Fruit fly (Drosophila melanogaster) whole organism, prepupa: Measurements from ENCODE around the gene ohgt.

ENCODE experiments used
- CG10631 ChIP-seq: fragments of 200-800 bp; sonication (Bioruptor generic); optimal IDR thresholded peaks from 2 replicates; lab custom pipeline; 2016; ENCODE audit warnings: missing biosample characterization, missing genetic modification characterization
- CG10669 ChIP-seq: fragments of 200-800 bp; sonication (Bioruptor generic); optimal IDR thresholded peaks from 3 replicates; lab custom pipeline; 2018; ENCODE audit warnings: missing biosample characterization, mild to moderate bottlenecking, missing genetic modification characterization, moderate library complexity
- CG11294 ChIP-seq: fragments of 200-800 bp; sonication (Bioruptor generic); IDR thresholded peaks from 2 replicates; pipeline ENCODE4 v1.3.6; 2022; ENCODE audit warnings: missing biosample characterization, missing genetic modification characterization
- CG11762 ChIP-seq: fragments of 200-800 bp; sonication (Bioruptor generic); optimal IDR thresholded peaks from 3 replicates; lab custom pipeline; 2016; ENCODE audit warnings: missing biosample characterization, missing genetic modification characterization; ENCODE audit not compliant: insufficient read depth
- CG11902 ChIP-seq: fragments of 200-800 bp; sonication (Bioruptor generic); optimal IDR thresholded peaks from 3 replicates; lab custom pipeline; 2016; ENCODE audit warnings: missing biosample characterization, missing genetic modification characterization
- CG15336 ChIP-seq: fragments of 200-800 bp; sonication (Bioruptor generic); IDR thresholded peaks from 2 replicates; pipeline ENCODE4 v1.3.6; 2022; ENCODE audit warnings: missing biosample characterization, missing genetic modification characterization
- CG1621 ChIP-seq: fragments of 200-800 bp; sonication (Bioruptor generic); optimal IDR thresholded peaks from 3 replicates; lab custom pipeline; 2018; ENCODE audit warnings: missing biosample characterization, mild to moderate bottlenecking, missing genetic modification characterization
- CG16779 ChIP-seq: fragments of 200-800 bp; sonication (Bioruptor generic); optimal IDR thresholded peaks from 3 replicates; lab custom pipeline; 2017; ENCODE audit warnings: missing biosample characterization, mild to moderate bottlenecking, missing genetic modification characterization
- CG3032 ChIP-seq: fragments of 200-800 bp; optimal IDR thresholded peaks from 2 replicates; lab custom pipeline; 2019; ENCODE audit warnings: missing biosample characterization, mild to moderate bottlenecking, missing genetic modification characterization, moderate library complexity
- CG31627 ChIP-seq: fragments of 200-800 bp; sonication (Bioruptor generic); optimal IDR thresholded peaks from 3 replicates; lab custom pipeline; 2016; ENCODE audit warnings: missing biosample characterization, missing genetic modification characterization
- CG32006 ChIP-seq: fragments of 200-800 bp; sonication (Bioruptor generic); optimal IDR thresholded peaks from 3 replicates; lab custom pipeline; 2017; ENCODE audit warnings: missing biosample characterization, mild to moderate bottlenecking, missing genetic modification characterization
- CG34406 ChIP-seq: fragments of 200-800 bp; sonication (Bioruptor generic); optimal IDR thresholded peaks from 3 replicates; lab custom pipeline; 2016; ENCODE audit warnings: missing biosample characterization, missing genetic modification characterization
- CG4318 ChIP-seq: fragments of 200-800 bp; sonication (Bioruptor generic); optimal IDR thresholded peaks from 3 replicates; lab custom pipeline; 2017; ENCODE audit warnings: missing biosample characterization, mild to moderate bottlenecking, missing genetic modification characterization
- CG6163 ChIP-seq: fragments of 200-800 bp; sonication (Bioruptor generic); IDR thresholded peaks from 3 replicates; pipeline ENCODE4 v1.3.6; 2022; ENCODE audit warnings: missing biosample characterization, missing genetic modification characterization
- CG6276 ChIP-seq: fragments of 200-800 bp; sonication (Bioruptor generic); optimal IDR thresholded peaks from 2 replicates; lab custom pipeline; 2017; ENCODE audit warnings: missing biosample characterization, mild to moderate bottlenecking, missing genetic modification characterization
- CG6792 ChIP-seq: fragments of 200-800 bp; sonication (Bioruptor generic); optimal IDR thresholded peaks from 3 replicates; lab custom pipeline; 2016; ENCODE audit warnings: missing biosample characterization, missing genetic modification characterization
- CG7368 ChIP-seq: fragments of 200-800 bp; sonication (Bioruptor generic); optimal IDR thresholded peaks from 3 replicates; lab custom pipeline; 2016; ENCODE audit warnings: missing biosample characterization, missing genetic modification characterization
- CG8119 ChIP-seq: fragments of 200-800 bp; sonication (Bioruptor generic); IDR thresholded peaks from 3 replicates; pipeline ENCODE4 v1.3.6; 2022; ENCODE audit warnings: missing biosample characterization, missing genetic modification characterization
- CG8319 ChIP-seq: fragments of 200-800 bp; sonication (Bioruptor generic); optimal IDR thresholded peaks from 3 replicates; lab custom pipeline; 2016; ENCODE audit warnings: missing biosample characterization, missing genetic modification characterization
- CG8632 ChIP-seq: fragments of 200-800 bp; sonication (Bioruptor generic); optimal IDR thresholded peaks from 3 replicates; lab custom pipeline; 2016; ENCODE audit warnings: missing biosample characterization, missing genetic modification characterization
- CG9139 ChIP-seq: fragments of 200-800 bp; sonication (Bioruptor generic); optimal IDR thresholded peaks from 3 replicates; lab custom pipeline; 2017; ENCODE audit warnings: missing biosample characterization, mild to moderate bottlenecking, missing genetic modification characterization
- Eip75B ChIP-seq: fragments of 200-800 bp; sonication (Bioruptor generic); optimal IDR thresholded peaks from 3 replicates; lab custom pipeline; 2016; ENCODE audit warnings: missing biosample characterization, missing genetic modification characterization
- Eip78C ChIP-seq: fragments of 200-800 bp; sonication (Bioruptor generic); peaks from one replicate; lab custom pipeline; 2016; ENCODE audit warnings: missing biosample characterization, missing genetic modification characterization
- Gug ChIP-seq: fragments of 200-800 bp; sonication (Bioruptor generic); IDR thresholded peaks from 2 replicates; pipeline ENCODE4 v1.3.6; 2022; ENCODE audit warnings: missing biosample characterization, missing genetic modification characterization
- Hr4 ChIP-seq: fragments of 200-800 bp; sonication (Bioruptor generic); optimal IDR thresholded peaks from 3 replicates; lab custom pipeline; 2016; ENCODE audit warnings: missing biosample characterization, missing genetic modification characterization
- Lpt ChIP-seq: fragments of 200-800 bp; sonication (Bioruptor generic); optimal IDR thresholded peaks from 3 replicates; lab custom pipeline; 2016; ENCODE audit warnings: missing biosample characterization, missing genetic modification characterization
- Met ChIP-seq: fragments of 200-800 bp; sonication (Bioruptor generic); optimal IDR thresholded peaks from 3 replicates; lab custom pipeline; 2016; ENCODE audit warnings: missing biosample characterization, missing genetic modification characterization
- OdsH ChIP-seq: fragments of 200-800 bp; sonication (Bioruptor generic); optimal IDR thresholded peaks from 3 replicates; lab custom pipeline; 2016; ENCODE audit warnings: missing biosample characterization, missing genetic modification characterization
- Smox ChIP-seq: fragments of 200-800 bp; sonication (Bioruptor generic); optimal IDR thresholded peaks from 3 replicates; lab custom pipeline; 2016; ENCODE audit warnings: missing biosample characterization, missing genetic modification characterization
- Sox102F ChIP-seq: fragments of 200-800 bp; sonication (Bioruptor generic); optimal IDR thresholded peaks from 2 replicates; lab custom pipeline; 2016; ENCODE audit warnings: missing biosample characterization, mild to moderate bottlenecking, missing genetic modification characterization
- Sox14 ChIP-seq: fragments of 200-800 bp; sonication (Bioruptor generic); optimal IDR thresholded peaks from 3 replicates; lab custom pipeline; 2016; ENCODE audit warnings: missing biosample characterization, missing genetic modification characterization
- acj6 ChIP-seq: fragments of 200-800 bp; sonication (Bioruptor generic); optimal IDR thresholded peaks from 3 replicates; lab custom pipeline; 2016; ENCODE audit warnings: missing biosample characterization, missing genetic modification characterization
- dac ChIP-seq: fragments of 200-800 bp; sonication (Bioruptor generic); optimal IDR thresholded peaks from 2 replicates; lab custom pipeline; 2017; ENCODE audit warnings: missing biosample characterization, mild to moderate bottlenecking, missing genetic modification characterization
- dsx ChIP-seq: fragments of 200-800 bp; optimal IDR thresholded peaks from 3 replicates; lab custom pipeline; 2019; ENCODE audit warnings: missing biosample characterization, mild to moderate bottlenecking, missing genetic modification characterization, moderate library complexity; ENCODE audit not compliant: poor library complexity, severe bottlenecking
- eg ChIP-seq: fragments of 200-800 bp; sonication (Bioruptor generic); IDR thresholded peaks from 3 replicates; pipeline ENCODE4 v1.3.6; 2022; ENCODE audit warnings: missing biosample characterization, missing genetic modification characterization
- esn ChIP-seq: fragments of 200-800 bp; sonication (Bioruptor generic); optimal IDR thresholded peaks from 2 replicates; lab custom pipeline; 2016; ENCODE audit warnings: missing biosample characterization, mild to moderate bottlenecking, missing genetic modification characterization, moderate library complexity
- fd59A ChIP-seq: fragments of 200-800 bp; sonication (Bioruptor generic); optimal IDR thresholded peaks from 2 replicates; lab custom pipeline; 2017; ENCODE audit warnings: missing biosample characterization, mild to moderate bottlenecking, missing genetic modification characterization, missing genetic modification reagents
- fd85E ChIP-seq: fragments of 200-800 bp; sonication (Bioruptor generic); optimal IDR thresholded peaks from 3 replicates; lab custom pipeline; 2016; ENCODE audit warnings: missing biosample characterization, missing genetic modification characterization
- net ChIP-seq: fragments of 200-800 bp; sonication (Bioruptor generic); optimal IDR thresholded peaks from 3 replicates; lab custom pipeline; 2016; ENCODE audit warnings: missing biosample characterization, missing genetic modification characterization
- pdm3 ChIP-seq: fragments of 200-800 bp; sonication (Bioruptor generic); optimal IDR thresholded peaks from 3 replicates; lab custom pipeline; 2016; ENCODE audit warnings: missing biosample characterization, missing genetic modification characterization
- salr ChIP-seq, 2 experiments: fragments of 200-800 bp; sonication (Bioruptor generic); optimal IDR thresholded peaks; 3 replicates each; lab custom pipeline; 2016 to 2018; ENCODE audit warnings: missing biosample characterization in 2 of 2, missing genetic modification characterization in 2 of 2, mild to moderate bottlenecking in 1 of 2
- spab ChIP-seq: fragments of 200-800 bp; sonication (Bioruptor generic); optimal IDR thresholded peaks from 2 replicates; lab custom pipeline; 2017; ENCODE audit warnings: missing biosample characterization, mild to moderate bottlenecking, missing genetic modification characterization, missing genetic modification reagents
- ss ChIP-seq, 2 experiments: fragments of 200-800 bp; sonication (Bioruptor generic); optimal IDR thresholded peaks; 2 replicates in 1 of 2; 3 replicates in 1 of 2; lab custom pipeline; 2017 to 2018; ENCODE audit warnings: mild to moderate bottlenecking in 2 of 2, missing biosample characterization in 2 of 2, missing genetic modification characterization in 2 of 2, moderate library complexity in 1 of 2
- svp ChIP-seq: fragments of 200-800 bp; sonication (Bioruptor generic); peaks from one replicate; lab custom pipeline; 2016; ENCODE audit warnings: missing biosample characterization, missing genetic modification characterization
- topi ChIP-seq: fragments of 200-800 bp; sonication (Bioruptor generic); optimal IDR thresholded peaks from 3 replicates; lab custom pipeline; 2016; ENCODE audit warnings: missing biosample characterization, missing genetic modification characterization
- vri ChIP-seq: fragments of 200-800 bp; sonication (Bioruptor generic); optimal IDR thresholded peaks from 3 replicates; lab custom pipeline; 2016; ENCODE audit warnings: missing biosample characterization, mild to moderate bottlenecking, missing genetic modification characterization

ohgt gene

DNA sequence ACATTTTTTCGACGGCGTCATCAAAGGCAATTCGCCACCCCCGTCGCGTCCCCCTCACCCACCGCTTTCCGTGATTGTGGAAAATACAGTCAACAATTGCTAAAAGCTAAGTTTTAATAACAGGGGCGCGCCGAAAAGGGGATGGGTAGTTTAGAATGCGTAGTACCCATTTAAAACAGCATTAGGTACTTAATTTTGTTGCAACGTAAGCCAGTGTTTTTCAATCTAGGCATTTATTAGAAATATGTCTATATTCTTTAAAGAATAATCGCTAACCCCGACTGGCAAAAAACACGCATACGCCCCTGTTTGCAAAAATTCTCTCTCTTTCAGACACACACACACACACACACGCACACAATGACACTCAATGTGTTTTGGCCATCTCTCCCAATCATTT is 35.9 kb downstream of the ohgt start (continued):
- TF ChIP-seq pdm3 (GFP tag; lab: Kevin White, UChicago) (peak; percentile 67), Eip78C (GFP tag; lab: Kevin White, UChicago) (peak; percentile 80), eg (GFP tag; lab: Robert Waterston, UW) (peak; percentile 70), fd85E (GFP tag; lab: Kevin White, UChicago) (no peak), Gug (no peak), CG10631 (GFP tag; lab: Kevin White, UChicago) (peak; percentile 46), CG1621 (tag; lab: Kevin White, UChicago) (peak; percentile 36)
- TF ChIP-seq, all 60 proteins: peak for 46

DNA sequence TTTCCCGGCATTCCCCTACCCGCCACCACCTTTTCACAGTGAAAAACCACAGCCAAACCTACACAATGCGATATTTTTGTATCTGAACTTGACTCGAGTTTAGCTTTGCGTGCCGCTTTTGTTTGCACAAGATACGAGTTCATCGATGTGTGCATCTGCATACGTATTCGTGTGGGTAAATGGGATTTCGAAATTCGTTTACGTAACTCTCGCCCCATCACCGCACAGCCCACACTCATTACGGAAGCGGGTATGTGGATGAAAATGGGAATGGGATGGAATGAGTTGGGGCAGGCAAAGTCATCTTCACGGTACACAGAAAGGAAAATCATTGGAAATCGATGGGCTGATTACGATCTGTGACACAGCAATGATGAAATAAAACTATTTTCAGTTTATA is 37.2 kb downstream of the ohgt start:
- TF ChIP-seq ss (GFP tag; optimal IDR thresholded peaks at IDR 0.05; lab: Kevin White, UChicago) (peak in 1 of 2 experiments; percentile 18), vri (GFP tag; lab: Kevin White, UChicago) (peak; percentile 66), OdsH (GFP tag; lab: Kevin White, UChicago) (no peak)
- TF ChIP-seq, all 60 proteins: peak for 2

DNA sequence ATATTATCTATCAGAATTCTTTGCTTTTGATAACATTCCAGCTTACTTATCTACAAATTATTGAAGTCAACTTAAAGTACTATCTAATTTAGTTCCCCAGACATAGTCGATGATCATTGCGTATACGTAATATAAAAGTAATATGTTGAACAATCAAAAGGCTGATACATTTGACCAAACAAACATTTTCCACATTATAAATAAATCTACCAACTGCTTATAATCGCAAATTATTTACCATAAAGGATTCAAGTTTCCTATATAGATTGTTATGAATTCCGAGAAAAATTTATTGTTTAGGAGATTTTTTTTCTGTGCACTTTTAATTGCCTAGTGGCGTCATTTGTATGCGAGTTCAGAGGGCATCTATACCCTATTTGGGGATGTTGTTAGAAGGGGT is 37.7 kb downstream of the ohgt start:
- TF ChIP-seq svp (GFP tag; lab: Kevin White, UChicago) (no peak), CG9139 (no peak), acj6 (peak; percentile 3), CG34406 (GFP tag; lab: Kevin White, UChicago) (no peak), fd59A (no peak), esn (GFP tag; lab: Kevin White, UChicago) (no peak), CG16779 (no peak), Hr4 (GFP tag; lab: Kevin White, UChicago) (no peak), CG10669 (GFP tag; lab: Kevin White, UChicago) (peak; percentile 7), net (GFP tag; lab: Kevin White, UChicago) (no peak), CG31627 (GFP tag; lab: Kevin White, UChicago) (no peak), pdm3 (GFP tag; lab: Kevin White, UChicago) (no peak), topi (GFP tag; lab: Kevin White, UChicago) (no peak), dac (GFP tag; lab: Kevin White, UChicago) (no peak), OdsH (GFP tag; lab: Kevin White, UChicago) (no peak), Gug (no peak), CG11902 (GFP tag; lab: Kevin White, UChicago) (no peak), CG15336 (GFP tag; lab: Robert Waterston, UW) (no peak), CG6792 (GFP tag; lab: Kevin White, UChicago) (no peak), dsx (GFP tag; lab: Kevin White, UChicago) (no peak), CG10631 (GFP tag; lab: Kevin White, UChicago) (no peak), Smox (GFP tag; lab: Kevin White, UChicago) (no peak), ss (GFP tag; optimal IDR thresholded peaks at IDR 0.05; lab: Kevin White, UChicago) (no peak), CG32006 (no peak), Met (no peak), Eip78C (GFP tag; lab: Kevin White, UChicago) (peak; percentile 75), CG1621 (tag; lab: Kevin White, UChicago) (no peak), eg (GFP tag; lab: Robert Waterston, UW) (no peak), CG11762 (no peak), CG8632 (GFP tag; lab: Kevin White, UChicago) (no peak), CG6276 (GFP tag; lab: Kevin White, UChicago) (no peak), CG4318 (GFP tag; lab: Kevin White, UChicago) (no peak), Eip75B (GFP tag; lab: Kevin White, UChicago) (no peak), CG8119 (GFP tag; lab: Robert Waterston, UW) (no peak), Sox14 (GFP tag; lab: Kevin White, UChicago) (peak; percentile 3), CG7368 (GFP tag; lab: Kevin White, UChicago) (no peak), salr (GFP tag; optimal IDR thresholded peaks at IDR 0.05; lab: Kevin White, UChicago) (no peak), spab (GFP tag; lab: Kevin White, UChicago) (no peak), Lpt (GFP tag; lab: Kevin White, UChicago) (no peak), CG3032 (tag; lab: Kevin White, UChicago) (no peak), CG11294 (GFP tag; lab: Robert Waterston, UW) (0 out of 2 replicates have a peak, but pooled peaks have one; percentile 9), Sox102F (no peak), CG8319 (GFP tag; lab: Kevin White, UChicago) (no peak), CG6163 (GFP tag; lab: Robert Waterston, UW) (no peak)
